Fruit fly (Drosophila melanogaster) S2 (cell line): ENCODE results near the gene Sec61gamma.

Experiments
- CG8478 ChIP-seq: fragments of >200 bp; optimal IDR thresholded peaks from 2 replicates; lab custom pipeline; 2018
- CTCF ChIP-seq, 2 experiments: fragments of >200 bp; optimal IDR thresholded peaks; 2 replicates each; lab custom pipeline; 2018

The Sec61gamma gene

DNA sequence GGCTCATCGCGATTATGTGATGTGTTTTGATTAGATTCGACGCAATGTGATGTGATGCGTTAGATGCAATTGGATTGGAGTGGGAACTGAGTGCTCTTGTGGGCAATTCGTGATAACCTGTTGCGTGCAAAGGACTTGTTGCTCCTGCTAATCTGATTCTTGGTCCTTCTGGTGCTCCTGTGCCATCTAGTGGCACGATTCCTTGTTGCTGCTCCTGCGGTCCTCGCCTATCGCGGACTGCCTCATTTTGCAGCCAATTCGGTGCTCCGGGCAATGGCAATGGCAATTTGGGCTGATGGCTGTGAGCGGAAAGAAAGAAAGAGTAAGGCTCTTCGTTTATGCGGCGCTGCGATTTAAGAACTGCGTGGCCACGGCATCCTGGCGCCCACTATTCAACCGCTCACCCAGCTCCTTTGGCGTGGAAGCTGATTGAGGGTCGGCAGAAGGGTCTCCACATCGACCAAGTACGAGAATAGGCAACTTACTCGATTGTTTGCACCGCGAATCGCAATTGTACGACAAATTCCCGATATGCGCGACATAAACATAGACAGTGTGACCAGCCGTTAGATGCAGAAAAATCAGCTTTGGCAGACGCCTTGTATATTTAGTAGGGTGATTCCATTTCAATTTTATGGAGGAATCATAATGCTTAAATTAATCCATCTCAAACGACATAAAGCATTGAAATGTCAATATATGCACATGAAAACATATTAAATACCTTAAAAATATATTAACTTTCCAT is 50.0 kb downstream of the Sec61gamma start, which contains the start of gene Mer:
TSS of gene Mer (minus strand) at position 550 of the 748 bp plus-strand sequence.
- TF ChIP-seq CG8478 (lab: Kevin White, UChicago) (no peak), CTCF (optimal IDR thresholded peaks at IDR 0.05; lab: Kevin White, UChicago) (no peak)
